Worm (Caenorhabditis elegans) whole organism, L1 larva: ENCODE measurements around the gene toca-2.

ENCODE experiments used
- ama-1 ChIP-seq: fragments of 150-350 bp; optimal IDR thresholded peaks from 2 replicates; lab custom pipeline; 2014
- ces-1 ChIP-seq: fragments of 150-350 bp; optimal IDR thresholded peaks from 2 replicates; lab custom pipeline; 2014; ENCODE audit warnings: missing biosample characterization, missing genetic modification reagents, missing genetic modification characterization
- fos-1 ChIP-seq: fragments of 150-350 bp; optimal IDR thresholded peaks from 2 replicates; lab custom pipeline; 2014; ENCODE audit warnings: missing biosample characterization, missing genetic modification characterization
- nhr-19 ChIP-seq: fragments of 200-800 bp; sonication (Bioruptor generic); conservative IDR thresholded peaks from 2 replicates; pipeline ENCODE4 v1.3.6; 2022; ENCODE audit warnings: missing genetic modification characterization, missing compliant biosample characterization
- nhr-76 ChIP-seq: sonication (generic microtip); optimal IDR thresholded peaks from 2 replicates; lab custom pipeline; 2017; ENCODE audit warnings: missing biosample characterization, missing genetic modification characterization
- nhr-77 ChIP-seq: fragments of 150-350 bp; optimal IDR thresholded peaks from 2 replicates; lab custom pipeline; 2014; ENCODE audit warnings: missing biosample characterization, missing genetic modification characterization
- nhr-90 ChIP-seq: sonication (generic microtip); optimal IDR thresholded peaks from 2 replicates; lab custom pipeline; 2016; ENCODE audit warnings: mild to moderate bottlenecking, missing genetic modification characterization, missing compliant biosample characterization; ENCODE audit not compliant: poor library complexity
- snpc-4 ChIP-seq: fragments of 150-350 bp; optimal IDR thresholded peaks from 2 replicates; lab custom pipeline; 2014; ENCODE audit warnings: missing biosample characterization, missing genetic modification characterization
- zag-1 ChIP-seq: fragments of 150-350 bp; optimal IDR thresholded peaks from 2 replicates; lab custom pipeline; 2014; ENCODE audit warnings: missing biosample characterization, missing genetic modification characterization
- zip-4 ChIP-seq: fragments of 200-800 bp; sonication (Bioruptor generic); optimal IDR thresholded peaks from 2 replicates; lab custom pipeline; 2018; ENCODE audit warnings: mild to moderate bottlenecking, missing genetic modification characterization, moderate library complexity, missing compliant biosample characterization
- ztf-11 ChIP-seq, 2 experiments: sonication (generic microtip); optimal IDR thresholded peaks; 2 replicates each; lab custom pipeline; 2016 to 2017; ENCODE audit warnings: missing genetic modification characterization in 2 of 2, missing biosample characterization in 1 of 2, missing compliant biosample characterization in 1 of 2

DNA sequence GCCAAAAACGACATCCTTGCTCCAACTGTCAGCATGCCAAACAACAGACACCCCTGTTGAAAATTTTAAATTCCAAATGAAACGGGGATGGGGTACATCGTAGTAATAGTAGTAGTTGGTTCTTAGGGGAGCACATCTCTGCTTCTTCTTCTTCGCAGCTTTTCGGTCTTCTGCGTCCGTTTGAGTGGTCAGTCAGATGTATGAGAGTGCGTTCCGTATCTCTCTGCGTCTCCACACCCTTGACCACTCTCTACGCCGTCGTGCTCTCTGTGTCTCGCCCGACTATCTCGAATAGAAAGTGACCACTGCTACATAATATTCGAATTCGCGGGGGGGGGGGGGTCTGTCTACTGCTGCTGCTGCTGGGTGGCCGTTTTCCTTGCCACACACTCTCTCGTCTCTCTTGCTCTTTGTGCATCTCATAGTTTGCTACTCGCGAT lies 42.8 kb upstream of the toca-2 start:
- TF ChIP-seq zag-1 (no peak), nhr-19 (GFP tag; lab: Robert Waterston, UW) (no peak), ces-1 (GFP tag; lab: Kevin White, UChicago) (no peak), ztf-11 (tag; optimal IDR thresholded peaks at IDR 0.05; lab: Kevin White, UChicago) (peak in 1 of 2 experiments; percentile 21), zip-4 (GFP tag; lab: Kevin White, UChicago) (no peak), fos-1 (tag; lab: Kevin White, UChicago) (no peak), snpc-4 (no peak), ama-1 (lab: Kevin White, UChicago) (no peak), nhr-77 (no peak), nhr-90 (no peak), nhr-76 (tag; lab: Kevin White, UChicago) (no peak)
